Fruit fly (Drosophila melanogaster): Measurements from ENCODE around the gene CG7879.

- no peak for TF ChIP-seq psq (optimal IDR thresholded peaks at IDR 0.05)
- TF ChIP-seq h (optimal IDR thresholded peaks at IDR 0.05) = no peak
- no peak for TF ChIP-seq insv (optimal IDR thresholded peaks at IDR 0.05)
- no peak for TF ChIP-seq ttk (optimal IDR thresholded peaks at IDR 0.05)
- TF ChIP-seq Sin3A (optimal IDR thresholded peaks at IDR 0.05) = no peak
Measured at dm6 chr3L:1576489-1577106, 8.2 kb upstream of the CG7879 start, which contains the start of gene CG13917.

Measured in Kc167 (cell line).